Worm (Caenorhabditis elegans) whole organism, L4 larva: ENCODE results near the gene chil-11.

ENCODE experiments used
- egl-27 ChIP-seq: sonication (generic microtip); optimal IDR thresholded peaks from 3 replicates; lab custom pipeline; 2017; ENCODE audit warnings: missing biosample characterization, missing genetic modification reagents, missing genetic modification characterization
- nhr-237 ChIP-seq: sonication (generic microtip); optimal IDR thresholded peaks from 2 replicates; lab custom pipeline; 2017; ENCODE audit warnings: missing biosample characterization, missing genetic modification characterization

- TF ChIP-seq egl-27 (tag; lab: Kevin White, UChicago) (no peak), nhr-237 (tag; lab: Kevin White, UChicago) (no peak)
Observed at ce11 chrIV:5701646-5702045, 39.5 kb upstream of the chil-11 start.
